Worm (Caenorhabditis elegans) whole organism, L1 larva: ENCODE results near the gene T07F12.2.

Experiments
- F16B12.6 ChIP-seq: fragments of 150-350 bp; optimal IDR thresholded peaks from 2 replicates; lab custom pipeline; 2014; ENCODE audit warnings: missing biosample characterization, missing genetic modification characterization
- aha-1 ChIP-seq: fragments of 150-350 bp; optimal IDR thresholded peaks from 2 replicates; lab custom pipeline; 2014; ENCODE audit warnings: missing biosample characterization, missing genetic modification characterization
- ceh-63 ChIP-seq: fragments of 200-800 bp; sonication (Bioruptor generic); optimal IDR thresholded peaks from 2 replicates; lab custom pipeline; 2018; ENCODE audit warnings: mild to moderate bottlenecking, missing genetic modification characterization, missing compliant biosample characterization
- ceh-8 ChIP-seq: fragments of 200-800 bp; sonication (Bioruptor generic); optimal IDR thresholded peaks from 2 replicates; lab custom pipeline; 2018; ENCODE audit warnings: mild to moderate bottlenecking, missing genetic modification characterization, moderate library complexity, missing compliant biosample characterization
- ceh-82 ChIP-seq, 3 experiments: fragments of 150-350 bp in 1 of 3; sonication (generic microtip) in 2 of 3; optimal IDR thresholded peaks; 2 replicates each; lab custom pipeline; 2014 to 2017; ENCODE audit warnings: missing biosample characterization in 3 of 3, missing genetic modification characterization in 3 of 3
- dpl-1 ChIP-seq, 3 experiments: fragments of 150-350 bp in 2 of 3; sonication (generic microtip) in 1 of 3; optimal IDR thresholded peaks; 2 replicates each; lab custom pipeline; 2014 to 2017; ENCODE audit warnings: missing biosample characterization in 3 of 3, missing genetic modification characterization in 3 of 3, missing genetic modification reagents in 3 of 3
- dsc-1 ChIP-seq: sonication (generic microtip); optimal IDR thresholded peaks from 2 replicates; lab custom pipeline; 2016; ENCODE audit warnings: mild to moderate bottlenecking, missing genetic modification characterization, missing compliant biosample characterization
- efl-1 ChIP-seq, 4 experiments: fragments of 150-350 bp; optimal IDR thresholded peaks in 3 of 4; peaks in 1 of 4; 1 replicate in 1 of 4; 2 replicates in 3 of 4; lab custom pipeline; 2014; ENCODE audit warnings: missing biosample characterization in 2 of 4, missing genetic modification characterization in 2 of 4, missing genetic modification reagents in 2 of 4
- efl-3 ChIP-seq: fragments of 200-800 bp; sonication (Bioruptor generic); optimal IDR thresholded peaks from 2 replicates; lab custom pipeline; 2018; ENCODE audit warnings: mild to moderate bottlenecking, missing genetic modification characterization, missing compliant biosample characterization
- egl-13 ChIP-seq: sonication (generic microtip); optimal IDR thresholded peaks from 2 replicates; lab custom pipeline; 2016; ENCODE audit warnings: missing genotype, missing genetic modification reagents, missing genetic modification characterization, missing compliant biosample characterization
- ets-5 ChIP-seq: fragments of 200-800 bp; sonication (Bioruptor generic); IDR thresholded peaks from 2 replicates; pipeline ENCODE4 v1.3.6; 2022; ENCODE audit warnings: missing genetic modification characterization, missing compliant biosample characterization
- fkh-10 ChIP-seq: sonication (generic microtip); optimal IDR thresholded peaks from 2 replicates; lab custom pipeline; 2017; ENCODE audit warnings: missing biosample characterization, missing genetic modification reagents, missing genetic modification characterization
- hlh-17 ChIP-seq: fragments of 200-800 bp; sonication (Bioruptor generic); optimal IDR thresholded peaks from 2 replicates; lab custom pipeline; 2018; ENCODE audit warnings: missing genetic modification characterization, mild to moderate bottlenecking, missing compliant biosample characterization, moderate library complexity, borderline replicate concordance
- hlh-4 ChIP-seq: sonication (generic microtip); optimal IDR thresholded peaks from 2 replicates; lab custom pipeline; 2016; ENCODE audit warnings: mild to moderate bottlenecking, missing genetic modification characterization, missing compliant biosample characterization
- irx-1 ChIP-seq: sonication (generic microtip); optimal IDR thresholded peaks from 2 replicates; lab custom pipeline; 2016; ENCODE audit warnings: missing genetic modification characterization, missing compliant biosample characterization
- jun-1 ChIP-seq: fragments of 150-350 bp; optimal IDR thresholded peaks from 2 replicates; lab custom pipeline; 2014; ENCODE audit warnings: missing biosample characterization, missing genetic modification reagents, missing genetic modification characterization
- lin-14 ChIP-seq: fragments of 200-800 bp; sonication (Bioruptor generic); optimal IDR thresholded peaks from 2 replicates; lab custom pipeline; 2018; ENCODE audit warnings: mild to moderate bottlenecking, missing genetic modification characterization, moderate library complexity, missing compliant biosample characterization
- lin-35 ChIP-seq, 2 experiments: fragments of 150-350 bp; optimal IDR thresholded peaks; 2 replicates each; lab custom pipeline; 2014; ENCODE audit warnings: missing biosample characterization in 2 of 2, missing genetic modification characterization in 2 of 2, missing genetic modification reagents in 2 of 2
- lir-3 ChIP-seq: sonication (generic microtip); optimal IDR thresholded peaks from 2 replicates; lab custom pipeline; 2016; ENCODE audit warnings: mild to moderate bottlenecking, missing genetic modification characterization, moderate library complexity, missing compliant biosample characterization; ENCODE audit not compliant: poor library complexity
- mdl-1 ChIP-seq, 2 experiments: fragments of 150-350 bp; optimal IDR thresholded peaks; 2 replicates each; lab custom pipeline; 2014 to 2017; ENCODE audit warnings: missing biosample characterization in 2 of 2, missing genetic modification characterization in 2 of 2, inconsistent platforms in 1 of 2
- mef-2 ChIP-seq: fragments of 150-350 bp; optimal IDR thresholded peaks from 2 replicates; lab custom pipeline; 2014; ENCODE audit warnings: missing biosample characterization, missing genetic modification characterization
- mep-1 ChIP-seq: fragments of 150-350 bp; optimal IDR thresholded peaks from 2 replicates; lab custom pipeline; 2014; ENCODE audit warnings: missing biosample characterization, missing genetic modification characterization
- nhr-19 ChIP-seq: fragments of 200-800 bp; sonication (Bioruptor generic); conservative IDR thresholded peaks from 2 replicates; pipeline ENCODE4 v1.3.6; 2022; ENCODE audit warnings: missing genetic modification characterization, missing compliant biosample characterization
- nhr-77 ChIP-seq: fragments of 150-350 bp; optimal IDR thresholded peaks from 2 replicates; lab custom pipeline; 2014; ENCODE audit warnings: missing biosample characterization, missing genetic modification characterization
- nhr-84 ChIP-seq: sonication (generic microtip); optimal IDR thresholded peaks from 2 replicates; lab custom pipeline; 2017; ENCODE audit warnings: missing biosample characterization, missing genetic modification characterization
- skn-1 ChIP-seq: fragments of 150-350 bp; optimal IDR thresholded peaks from 2 replicates; lab custom pipeline; 2014; ENCODE audit warnings: missing biosample characterization, missing genetic modification characterization
- sptf-1 ChIP-seq: fragments of 150-350 bp; optimal IDR thresholded peaks from 2 replicates; lab custom pipeline; 2014; ENCODE audit warnings: missing biosample characterization, missing genetic modification characterization
- swsn-7 ChIP-seq: sonication (generic microtip); optimal IDR thresholded peaks from 2 replicates; lab custom pipeline; 2016; ENCODE audit warnings: missing genetic modification characterization, missing compliant biosample characterization
- tlp-1 ChIP-seq: fragments of 150-350 bp; optimal IDR thresholded peaks from 2 replicates; lab custom pipeline; 2014; ENCODE audit warnings: missing biosample characterization, missing genetic modification characterization
- unc-130 ChIP-seq: fragments of 150-350 bp; optimal IDR thresholded peaks from 2 replicates; lab custom pipeline; 2017; ENCODE audit warnings: missing biosample characterization, missing genetic modification characterization, inconsistent platforms
- unc-62 ChIP-seq: fragments of 150-350 bp; optimal IDR thresholded peaks from 2 replicates; lab custom pipeline; 2014; ENCODE audit warnings: missing biosample characterization, missing genetic modification reagents, missing genetic modification characterization
- unc-86 ChIP-seq: sonication (generic microtip); optimal IDR thresholded peaks from 2 replicates; lab custom pipeline; 2016; ENCODE audit warnings: missing genetic modification characterization, missing compliant biosample characterization
- vab-15 ChIP-seq: sonication (generic microtip); optimal IDR thresholded peaks from 2 replicates; lab custom pipeline; 2017; ENCODE audit warnings: missing genotype, mild to moderate bottlenecking, missing genetic modification characterization, missing compliant biosample characterization

T07F12.2 gene

DNA sequence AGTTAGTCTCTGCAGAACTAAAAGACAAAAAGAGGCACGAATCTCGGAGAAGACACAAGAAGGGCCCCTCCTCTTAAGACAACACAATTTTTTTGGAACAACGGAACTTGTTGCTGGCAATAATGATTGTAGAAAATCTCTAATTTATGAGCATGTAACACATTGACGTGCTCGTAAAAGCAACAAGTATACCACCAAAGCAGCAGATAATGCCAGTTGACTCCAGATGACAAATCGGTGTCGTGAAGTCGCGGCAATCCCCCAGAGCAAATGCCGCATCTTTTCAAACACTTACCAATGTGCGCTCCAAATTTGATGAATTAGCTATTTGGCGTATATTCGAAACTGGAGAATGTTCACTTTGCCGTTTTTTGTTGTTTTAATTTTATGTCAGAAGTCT lies 25.8 kb upstream of the T07F12.2 start:
- TF ChIP-seq dpl-1 (GFP tag; optimal IDR thresholded peaks at IDR 0.05; lab: Kevin White, UChicago) (no peak), lir-3 (tag; lab: Kevin White, UChicago) (no peak), egl-13 (tag; lab: Kevin White, UChicago) (no peak), ceh-82 (tag; optimal IDR thresholded peaks at IDR 0.05; lab: Kevin White, UChicago) (no peak), mef-2 (tag; lab: Kevin White, UChicago) (no peak), ceh-8 (GFP tag; lab: Kevin White, UChicago) (no peak), sptf-1 (no peak), lin-14 (GFP tag; lab: Kevin White, UChicago) (no peak), ets-5 (GFP tag; lab: Robert Waterston, UW) (no peak), tlp-1 (no peak), unc-130 (tag; lab: Kevin White, UChicago) (no peak), vab-15 (tag; lab: Kevin White, UChicago) (no peak)

DNA sequence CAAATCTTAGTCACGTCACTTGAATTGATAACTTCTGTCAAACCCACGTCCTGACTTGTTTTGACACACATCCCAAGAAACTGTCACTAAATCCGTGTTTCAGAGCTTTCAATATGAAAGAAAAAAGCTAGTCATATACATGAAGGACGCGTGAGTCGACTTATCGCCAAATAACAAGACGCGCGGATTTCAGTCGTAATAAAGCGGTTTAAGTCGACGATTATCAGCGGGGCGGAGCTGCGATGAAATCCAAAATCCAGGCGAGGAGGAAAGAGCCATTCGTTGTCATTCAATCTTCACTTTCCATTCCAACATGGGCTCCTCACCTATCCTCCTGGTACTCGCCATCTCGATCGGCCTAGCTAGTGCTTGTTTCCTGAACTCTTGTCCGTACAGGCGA lies 24.2 kb upstream of the T07F12.2 start, which contains the start of gene ntc-1:
Gene ntc-1 (plus strand): TSS at position 301 of the 400 bp plus-strand sequence.
- TF ChIP-seq unc-62 (GFP tag; lab: Kevin White, UChicago): no peak
- no peak for TF ChIP-seq lin-35 (GFP tag; optimal IDR thresholded peaks at IDR 0.05; lab: Kevin White, UChicago)
- no peak for TF ChIP-seq hlh-4
- TF ChIP-seq aha-1: no peak
- peak; percentile 57 for TF ChIP-seq dsc-1

- no peak for TF ChIP-seq unc-62 (GFP tag; lab: Kevin White, UChicago)
- TF ChIP-seq efl-3: no peak
- TF ChIP-seq ceh-8 (GFP tag; lab: Kevin White, UChicago): peak; percentile 23
- TF ChIP-seq skn-1 (tag; lab: Kevin White, UChicago): no peak
- TF ChIP-seq nhr-77 (tag; lab: Kevin White, UChicago): no peak
- TF ChIP-seq unc-86: no peak
- no peak for TF ChIP-seq irx-1 (tag; lab: Kevin White, UChicago)
- no peak for TF ChIP-seq swsn-7 (tag; lab: Kevin White, UChicago)
- TF ChIP-seq nhr-19 (GFP tag; lab: Robert Waterston, UW): no peak
- peak; percentile 27 for TF ChIP-seq lin-14 (GFP tag; lab: Kevin White, UChicago)
- TF ChIP-seq F16B12.6: no peak
- no peak for TF ChIP-seq fkh-10 (GFP tag; lab: Kevin White, UChicago)
- TF ChIP-seq ets-5 (GFP tag; lab: Robert Waterston, UW): no peak
- no peak for TF ChIP-seq mdl-1 (tag; optimal IDR thresholded peaks at IDR 0.05; lab: Kevin White, UChicago)
- TF ChIP-seq hlh-17 (GFP tag; lab: Kevin White, UChicago): no peak
- no peak for TF ChIP-seq efl-1 (optimal IDR thresholded peaks at IDR 0.05; lab: Kevin White, UChicago)
- peak in 1 of 2 experiments; percentile 24 for TF ChIP-seq efl-1 (GFP tag; optimal IDR thresholded peaks at IDR 0.05 in 1 of 2; lab: Kevin White, UChicago)
- TF ChIP-seq, all 84 proteins: peak for 3
Measured at ce11 chrX:4869627-4870026, 20.4 kb upstream of the T07F12.2 start.

ce11 chrX:4870683-4871082 lies 19.4 kb upstream of the T07F12.2 start:
- TF ChIP-seq jun-1 (tag; lab: Kevin White, UChicago): no peak
- peak; percentile 9 for TF ChIP-seq mep-1
- TF ChIP-seq nhr-19 (GFP tag; lab: Robert Waterston, UW): no peak
- TF ChIP-seq mef-2 (tag; lab: Kevin White, UChicago): no peak
- TF ChIP-seq unc-130 (tag; lab: Kevin White, UChicago): no peak
- TF ChIP-seq fkh-10 (GFP tag; lab: Kevin White, UChicago): peak; percentile 28
- peak; percentile 16 for TF ChIP-seq lin-14 (GFP tag; lab: Kevin White, UChicago)
- TF ChIP-seq nhr-84: no peak
- no peak for TF ChIP-seq ets-5 (GFP tag; lab: Robert Waterston, UW)

DNA sequence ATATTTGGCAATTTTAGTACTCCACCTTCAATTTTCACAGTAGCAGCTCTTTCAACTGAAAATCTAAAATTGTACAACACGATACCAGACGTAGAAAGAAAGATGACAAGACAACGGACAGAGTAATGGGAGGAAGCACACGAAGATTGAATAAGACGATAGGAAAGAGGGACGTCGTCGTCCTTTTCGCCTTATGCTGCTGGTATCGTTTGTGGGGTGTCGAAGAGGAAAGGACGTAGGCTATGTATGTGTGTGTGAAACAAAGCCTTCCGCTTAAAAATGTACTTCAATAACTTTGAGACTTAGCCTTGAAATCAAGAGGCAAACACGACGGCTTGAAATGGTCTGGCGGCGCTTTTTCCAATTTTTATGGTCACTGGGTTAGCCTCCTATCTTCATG lies 17.3 kb upstream of the T07F12.2 start:
- TF ChIP-seq ceh-63 (no peak), lin-14 (GFP tag; lab: Kevin White, UChicago) (peak; percentile 37)
